Fruit fly (Drosophila melanogaster) whole organism, prepupa: ENCODE results near the gene CG14034.

ENCODE experiments used
- Blimp-1 ChIP-seq: fragments of 200-800 bp; sonication (Bioruptor generic); optimal IDR thresholded peaks from 3 replicates; lab custom pipeline; 2017; ENCODE audit warnings: missing biosample characterization, missing genetic modification characterization, mild to moderate bottlenecking, moderate library complexity, missing genetic modification reagents
- CG10669 ChIP-seq: fragments of 200-800 bp; sonication (Bioruptor generic); optimal IDR thresholded peaks from 3 replicates; lab custom pipeline; 2018; ENCODE audit warnings: missing biosample characterization, mild to moderate bottlenecking, missing genetic modification characterization, moderate library complexity
- CG11762 ChIP-seq: fragments of 200-800 bp; sonication (Bioruptor generic); optimal IDR thresholded peaks from 3 replicates; lab custom pipeline; 2016; ENCODE audit warnings: missing biosample characterization, missing genetic modification characterization; ENCODE audit not compliant: insufficient read depth
- CG11902 ChIP-seq: fragments of 200-800 bp; sonication (Bioruptor generic); optimal IDR thresholded peaks from 3 replicates; lab custom pipeline; 2016; ENCODE audit warnings: missing biosample characterization, missing genetic modification characterization
- CG3032 ChIP-seq: fragments of 200-800 bp; optimal IDR thresholded peaks from 2 replicates; lab custom pipeline; 2019; ENCODE audit warnings: missing biosample characterization, mild to moderate bottlenecking, missing genetic modification characterization, moderate library complexity
- CG31627 ChIP-seq: fragments of 200-800 bp; sonication (Bioruptor generic); optimal IDR thresholded peaks from 3 replicates; lab custom pipeline; 2016; ENCODE audit warnings: missing biosample characterization, missing genetic modification characterization
- CG32006 ChIP-seq: fragments of 200-800 bp; sonication (Bioruptor generic); optimal IDR thresholded peaks from 3 replicates; lab custom pipeline; 2017; ENCODE audit warnings: missing biosample characterization, mild to moderate bottlenecking, missing genetic modification characterization
- CG34406 ChIP-seq: fragments of 200-800 bp; sonication (Bioruptor generic); optimal IDR thresholded peaks from 3 replicates; lab custom pipeline; 2016; ENCODE audit warnings: missing biosample characterization, missing genetic modification characterization
- CG6163 ChIP-seq: fragments of 200-800 bp; sonication (Bioruptor generic); IDR thresholded peaks from 3 replicates; pipeline ENCODE4 v1.3.6; 2022; ENCODE audit warnings: missing biosample characterization, missing genetic modification characterization
- CG6276 ChIP-seq: fragments of 200-800 bp; sonication (Bioruptor generic); optimal IDR thresholded peaks from 2 replicates; lab custom pipeline; 2017; ENCODE audit warnings: missing biosample characterization, mild to moderate bottlenecking, missing genetic modification characterization
- CG6808 ChIP-seq: fragments of 200-800 bp; sonication (Bioruptor generic); optimal IDR thresholded peaks from 3 replicates; lab custom pipeline; 2017; ENCODE audit warnings: missing biosample characterization, missing genetic modification characterization, mild to moderate bottlenecking, moderate library complexity, missing genetic modification reagents
- CG7368 ChIP-seq: fragments of 200-800 bp; sonication (Bioruptor generic); optimal IDR thresholded peaks from 3 replicates; lab custom pipeline; 2016; ENCODE audit warnings: missing biosample characterization, missing genetic modification characterization
- CG8632 ChIP-seq: fragments of 200-800 bp; sonication (Bioruptor generic); optimal IDR thresholded peaks from 3 replicates; lab custom pipeline; 2016; ENCODE audit warnings: missing biosample characterization, missing genetic modification characterization
- CG9139 ChIP-seq: fragments of 200-800 bp; sonication (Bioruptor generic); optimal IDR thresholded peaks from 3 replicates; lab custom pipeline; 2017; ENCODE audit warnings: missing biosample characterization, mild to moderate bottlenecking, missing genetic modification characterization
- Eip75B ChIP-seq: fragments of 200-800 bp; sonication (Bioruptor generic); optimal IDR thresholded peaks from 3 replicates; lab custom pipeline; 2016; ENCODE audit warnings: missing biosample characterization, missing genetic modification characterization
- Eip78C ChIP-seq: fragments of 200-800 bp; sonication (Bioruptor generic); peaks from one replicate; lab custom pipeline; 2016; ENCODE audit warnings: missing biosample characterization, missing genetic modification characterization
- Eip93F ChIP-seq: fragments of 200-800 bp; sonication (Bioruptor generic); optimal IDR thresholded peaks from 2 replicates; lab custom pipeline; 2016; ENCODE audit warnings: missing biosample characterization, mild to moderate bottlenecking, missing genetic modification characterization
- Ets96B ChIP-seq: fragments of 200-800 bp; optimal IDR thresholded peaks from 2 replicates; lab custom pipeline; 2019; ENCODE audit warnings: missing biosample characterization, mild to moderate bottlenecking, missing genetic modification characterization, moderate library complexity
- Gug ChIP-seq: fragments of 200-800 bp; sonication (Bioruptor generic); IDR thresholded peaks from 2 replicates; pipeline ENCODE4 v1.3.6; 2022; ENCODE audit warnings: missing biosample characterization, missing genetic modification characterization
- Lpt ChIP-seq: fragments of 200-800 bp; sonication (Bioruptor generic); optimal IDR thresholded peaks from 3 replicates; lab custom pipeline; 2016; ENCODE audit warnings: missing biosample characterization, missing genetic modification characterization
- Met ChIP-seq: fragments of 200-800 bp; sonication (Bioruptor generic); optimal IDR thresholded peaks from 3 replicates; lab custom pipeline; 2016; ENCODE audit warnings: missing biosample characterization, missing genetic modification characterization
- Smox ChIP-seq: fragments of 200-800 bp; sonication (Bioruptor generic); optimal IDR thresholded peaks from 3 replicates; lab custom pipeline; 2016; ENCODE audit warnings: missing biosample characterization, missing genetic modification characterization
- Sox102F ChIP-seq: fragments of 200-800 bp; sonication (Bioruptor generic); optimal IDR thresholded peaks from 2 replicates; lab custom pipeline; 2016; ENCODE audit warnings: missing biosample characterization, mild to moderate bottlenecking, missing genetic modification characterization
- Sox14 ChIP-seq: fragments of 200-800 bp; sonication (Bioruptor generic); optimal IDR thresholded peaks from 3 replicates; lab custom pipeline; 2016; ENCODE audit warnings: missing biosample characterization, missing genetic modification characterization
- Sox15 ChIP-seq: fragments of 200-800 bp; sonication (Bioruptor generic); optimal IDR thresholded peaks from 3 replicates; lab custom pipeline; 2016; ENCODE audit warnings: missing biosample characterization, missing genetic modification characterization
- achi ChIP-seq: fragments of 200-800 bp; sonication (Bioruptor generic); optimal IDR thresholded peaks from 3 replicates; lab custom pipeline; 2016; ENCODE audit warnings: missing biosample characterization, missing genetic modification characterization
- acj6 ChIP-seq: fragments of 200-800 bp; sonication (Bioruptor generic); optimal IDR thresholded peaks from 3 replicates; lab custom pipeline; 2016; ENCODE audit warnings: missing biosample characterization, missing genetic modification characterization
- esn ChIP-seq: fragments of 200-800 bp; sonication (Bioruptor generic); optimal IDR thresholded peaks from 2 replicates; lab custom pipeline; 2016; ENCODE audit warnings: missing biosample characterization, mild to moderate bottlenecking, missing genetic modification characterization, moderate library complexity
- fd59A ChIP-seq: fragments of 200-800 bp; sonication (Bioruptor generic); optimal IDR thresholded peaks from 2 replicates; lab custom pipeline; 2017; ENCODE audit warnings: missing biosample characterization, mild to moderate bottlenecking, missing genetic modification characterization, missing genetic modification reagents
- fd85E ChIP-seq: fragments of 200-800 bp; sonication (Bioruptor generic); optimal IDR thresholded peaks from 3 replicates; lab custom pipeline; 2016; ENCODE audit warnings: missing biosample characterization, missing genetic modification characterization
- fkh ChIP-seq: fragments of 200-800 bp; sonication (Bioruptor generic); optimal IDR thresholded peaks from 3 replicates; lab custom pipeline; 2017; ENCODE audit warnings: missing biosample characterization, mild to moderate bottlenecking, missing genetic modification characterization, moderate library complexity
- net ChIP-seq: fragments of 200-800 bp; sonication (Bioruptor generic); optimal IDR thresholded peaks from 3 replicates; lab custom pipeline; 2016; ENCODE audit warnings: missing biosample characterization, missing genetic modification characterization
- pdm3 ChIP-seq: fragments of 200-800 bp; sonication (Bioruptor generic); optimal IDR thresholded peaks from 3 replicates; lab custom pipeline; 2016; ENCODE audit warnings: missing biosample characterization, missing genetic modification characterization
- salr ChIP-seq, 2 experiments: fragments of 200-800 bp; sonication (Bioruptor generic); optimal IDR thresholded peaks; 3 replicates each; lab custom pipeline; 2016 to 2018; ENCODE audit warnings: missing biosample characterization in 2 of 2, missing genetic modification characterization in 2 of 2, mild to moderate bottlenecking in 1 of 2
- spab ChIP-seq: fragments of 200-800 bp; sonication (Bioruptor generic); optimal IDR thresholded peaks from 2 replicates; lab custom pipeline; 2017; ENCODE audit warnings: missing biosample characterization, mild to moderate bottlenecking, missing genetic modification characterization, missing genetic modification reagents
- ss ChIP-seq, 2 experiments: fragments of 200-800 bp; sonication (Bioruptor generic); optimal IDR thresholded peaks; 2 replicates in 1 of 2; 3 replicates in 1 of 2; lab custom pipeline; 2017 to 2018; ENCODE audit warnings: mild to moderate bottlenecking in 2 of 2, missing biosample characterization in 2 of 2, missing genetic modification characterization in 2 of 2, moderate library complexity in 1 of 2
- svp ChIP-seq: fragments of 200-800 bp; sonication (Bioruptor generic); peaks from one replicate; lab custom pipeline; 2016; ENCODE audit warnings: missing biosample characterization, missing genetic modification characterization
- topi ChIP-seq: fragments of 200-800 bp; sonication (Bioruptor generic); optimal IDR thresholded peaks from 3 replicates; lab custom pipeline; 2016; ENCODE audit warnings: missing biosample characterization, missing genetic modification characterization
- vri ChIP-seq: fragments of 200-800 bp; sonication (Bioruptor generic); optimal IDR thresholded peaks from 3 replicates; lab custom pipeline; 2016; ENCODE audit warnings: missing biosample characterization, mild to moderate bottlenecking, missing genetic modification characterization

Gene CG14034

DNA sequence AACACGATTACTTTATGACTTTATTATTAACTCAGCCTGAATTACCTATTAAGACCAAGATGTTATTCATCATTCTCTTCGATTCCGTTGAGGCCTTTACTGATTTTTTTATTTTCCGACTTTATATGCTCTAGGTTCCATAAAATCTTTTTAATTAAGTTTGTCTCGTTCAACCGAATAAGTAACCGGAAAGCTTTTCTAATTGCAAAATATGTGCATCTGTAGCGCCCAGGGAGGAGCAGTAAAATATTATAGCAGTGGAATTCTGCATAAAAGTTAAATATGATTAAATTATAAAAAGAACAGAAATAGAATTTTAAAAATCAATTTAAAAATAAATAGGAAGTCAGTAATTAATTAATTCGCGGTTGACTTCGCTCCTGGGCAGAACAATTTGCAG, at the start of gene CG14034, which contains the start of gene TpnC25D:
TSS of gene CG14034 (minus strand) at position 101 of the 400 bp plus-strand sequence.
TSS of gene TpnC25D (plus strand) at position 260 of the 400 bp plus-strand sequence.
- TF ChIP-seq Eip75B (GFP tag; lab: Kevin White, UChicago) (no peak), Sox15 (no peak), CG9139 (GFP tag; lab: Kevin White, UChicago) (no peak), Eip78C (GFP tag; lab: Kevin White, UChicago) (no peak), Sox14 (GFP tag; lab: Kevin White, UChicago) (no peak), CG11902 (GFP tag; lab: Kevin White, UChicago) (no peak), esn (GFP tag; lab: Kevin White, UChicago) (no peak)

DNA sequence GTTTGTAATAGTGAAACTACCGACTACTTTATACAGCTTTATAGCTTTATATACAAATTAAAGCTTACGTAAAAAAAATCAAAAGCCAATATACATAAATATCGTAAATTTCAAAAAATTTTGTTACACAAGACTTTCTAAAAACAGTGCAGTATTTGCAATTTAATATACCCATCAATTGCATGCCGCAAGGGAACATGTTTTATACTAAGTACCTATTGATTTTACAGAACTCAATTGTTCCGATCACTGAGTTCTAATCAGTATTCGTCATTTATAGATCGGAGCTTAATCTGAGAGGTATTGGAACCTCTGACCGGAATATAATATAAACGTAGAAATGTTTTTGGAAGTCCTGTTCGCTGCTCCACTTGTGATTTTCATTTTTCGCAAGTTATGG, 49.8 kb upstream of the CG14034 start, which contains the start of gene Cyp4ac2:
TSS of gene Cyp4ac2 (plus strand) at position 301 of the 400 bp plus-strand sequence.
- TF ChIP-seq Ets96B (tag; lab: Kevin White, UChicago) (no peak), CG6808 (GFP tag; lab: Kevin White, UChicago) (no peak), CG6276 (no peak), CG3032 (no peak), CG32006 (GFP tag; lab: Kevin White, UChicago) (no peak), fd59A (no peak), CG6163 (GFP tag; lab: Robert Waterston, UW) (no peak), pdm3 (GFP tag; lab: Kevin White, UChicago) (no peak), Met (GFP tag; lab: Kevin White, UChicago) (no peak), acj6 (GFP tag; lab: Kevin White, UChicago) (no peak)

DNA sequence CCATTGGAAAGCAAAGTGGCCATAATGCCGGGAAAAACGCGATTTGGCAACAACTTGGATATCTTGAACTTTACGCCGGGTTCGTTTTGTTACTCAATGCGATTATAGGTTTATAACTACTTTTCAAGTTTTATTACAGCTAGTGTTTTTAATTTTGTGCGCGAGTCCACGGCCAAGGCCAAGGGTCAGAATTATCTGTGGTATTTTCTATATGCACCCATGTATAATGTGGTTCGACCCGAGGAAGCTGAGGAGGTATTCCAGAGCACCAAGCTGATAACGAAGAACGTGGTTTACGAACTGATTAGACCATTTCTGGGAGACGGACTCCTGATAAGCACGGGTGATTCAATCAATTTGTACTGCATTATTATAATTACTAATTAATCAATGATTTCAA, 47.8 kb upstream of the CG14034 start:
- TF ChIP-seq Eip93F (GFP tag; lab: Kevin White, UChicago) (no peak), svp (peak; percentile 95)

DNA sequence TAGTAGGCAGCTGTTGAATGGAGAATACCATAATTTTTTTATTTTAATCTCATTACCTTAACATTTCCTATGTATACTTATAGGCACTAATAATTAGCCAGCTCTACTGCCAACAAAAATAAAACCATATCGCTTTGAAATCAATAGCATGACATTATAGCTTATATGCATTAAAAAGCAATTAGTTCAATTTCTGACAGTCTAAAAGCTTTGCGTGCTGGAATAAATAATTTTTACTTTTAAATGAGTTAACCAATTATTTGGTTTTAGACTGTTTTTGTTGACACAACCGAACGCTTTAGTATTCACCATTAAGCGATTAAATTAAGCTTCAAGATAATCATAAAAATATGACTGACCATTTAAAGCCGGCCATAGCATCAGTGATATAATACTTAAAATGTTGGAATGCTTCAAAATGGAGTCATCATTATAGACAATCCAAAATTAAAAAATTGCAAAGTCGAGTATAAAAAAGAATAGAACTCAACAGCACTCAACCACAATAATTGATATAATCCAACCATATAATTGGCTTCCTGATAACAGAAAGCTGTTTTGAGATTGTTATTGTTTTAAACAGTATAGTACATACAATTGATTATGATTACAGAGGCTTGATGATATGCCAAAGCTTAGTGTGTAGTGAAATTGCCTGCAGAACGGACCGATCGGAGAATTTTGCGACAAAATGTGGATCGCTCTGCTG, 47.2 kb upstream of the CG14034 start, which contains the start of gene Cyp4ac1:
TSS of gene Cyp4ac1 (plus strand) at position 659 of the 709 bp plus-strand sequence.
- TF ChIP-seq Blimp-1 (no peak), CG3032 (no peak), CG6276 (no peak), Gug (no peak), acj6 (GFP tag; lab: Kevin White, UChicago) (no peak), vri (GFP tag; lab: Kevin White, UChicago) (peak; percentile 65)

DNA sequence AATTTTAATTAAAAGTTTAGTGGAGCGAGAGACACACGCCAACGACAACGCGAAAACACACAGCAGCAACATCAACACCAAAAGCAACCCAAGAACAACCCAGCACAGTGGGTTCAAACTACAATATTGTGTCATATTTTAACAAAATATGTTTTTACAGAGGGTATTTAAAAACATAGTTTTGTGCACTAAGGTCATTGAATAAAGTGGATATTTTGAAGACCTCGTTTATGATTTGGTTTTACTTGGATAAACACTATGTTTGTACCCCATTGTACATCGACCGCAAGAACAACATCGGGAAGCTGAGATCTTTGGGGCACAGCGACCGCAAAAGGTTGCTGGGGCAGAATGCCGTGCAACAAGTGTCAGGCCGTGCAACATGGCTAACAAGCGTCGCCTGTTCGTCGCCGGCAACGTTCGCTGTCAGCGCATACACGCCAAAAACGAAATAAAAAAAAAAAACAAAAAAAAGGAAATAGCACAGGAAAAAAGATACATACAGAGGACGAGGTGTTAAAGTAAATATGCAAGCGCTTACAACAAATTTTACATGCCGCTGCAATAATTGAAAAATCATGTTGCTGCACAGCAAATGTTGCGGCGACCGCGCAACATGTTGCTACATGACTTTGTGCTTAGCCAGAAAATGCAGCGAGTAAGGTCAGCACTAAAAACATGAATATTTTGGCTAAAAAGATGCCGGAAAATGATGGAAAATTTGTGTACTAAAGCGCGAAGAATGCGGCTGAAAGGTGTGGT, 45.1 kb upstream of the CG14034 start:
- TF ChIP-seq CG6276 (peak; percentile 75), CG6163 (GFP tag; lab: Robert Waterston, UW) (peak; percentile 93), spab (peak; percentile 89), CG31627 (GFP tag; lab: Kevin White, UChicago) (peak; percentile 87), svp (peak; percentile 95), CG10669 (GFP tag; lab: Kevin White, UChicago) (peak; percentile 84), CG6808 (GFP tag; lab: Kevin White, UChicago) (peak; percentile 89), topi (GFP tag; lab: Kevin White, UChicago) (peak; percentile 93), fkh (GFP tag; lab: Kevin White, UChicago) (no peak), Gug (peak; percentile 66; the same call in 1 of the 2 replicates), Lpt (GFP tag; lab: Kevin White, UChicago) (peak; percentile 74), CG11762 (GFP tag; lab: Kevin White, UChicago) (peak; percentile 84), Eip78C (GFP tag; lab: Kevin White, UChicago) (peak; percentile 97), CG8632 (peak; percentile 80), Eip75B (GFP tag; lab: Kevin White, UChicago) (peak; percentile 92), Sox102F (GFP tag; lab: Kevin White, UChicago) (peak; percentile 93), fd85E (GFP tag; lab: Kevin White, UChicago) (no peak), CG7368 (GFP tag; lab: Kevin White, UChicago) (peak; percentile 72), vri (GFP tag; lab: Kevin White, UChicago) (peak; percentile 99), CG34406 (GFP tag; lab: Kevin White, UChicago) (peak; percentile 82), ss (GFP tag; optimal IDR thresholded peaks at IDR 0.05; lab: Kevin White, UChicago) (peak; percentile 92 to 93), salr (GFP tag; optimal IDR thresholded peaks at IDR 0.05; lab: Kevin White, UChicago) (peak; percentile 73 to 87), Smox (peak; percentile 90), CG3032 (peak; percentile 86), achi (GFP tag; lab: Kevin White, UChicago) (peak; percentile 84), pdm3 (GFP tag; lab: Kevin White, UChicago) (peak; percentile 83), Sox15 (peak; percentile 53), net (peak; percentile 89)
